Worm (Caenorhabditis elegans): ENCODE results near the gene rhgf-1.

ce11 chrX:10678081-10678736 lies 33.5 kb downstream of the rhgf-1 start:
- TF ChIP-seq xnd-1 (tag; optimal IDR thresholded peaks at IDR 0.05) = no peak
- no peak for TF ChIP-seq pbrm-1 (GFP tag; IDR thresholded peaks at IDR 0.05)
- no peak for TF ChIP-seq sea-2 (GFP tag; IDR thresholded peaks at IDR 0.05)
- no peak for TF ChIP-seq fkh-3 (tag; optimal IDR thresholded peaks at IDR 0.05)
- TF ChIP-seq snpc-4 (GFP tag; optimal IDR thresholded peaks at IDR 0.05) = no peak
- TF ChIP-seq snpc-4 (tag; optimal IDR thresholded peaks at IDR 0.05) = no peak
- no peak for TF ChIP-seq egl-18 (GFP tag; IDR thresholded peaks at IDR 0.05)
- no peak for TF ChIP-seq Y67H2A.10 (GFP tag; conservative IDR thresholded peaks at IDR 0.05)
